Worm (Caenorhabditis elegans) whole organism, L4/young adult: ENCODE measurements around the gene C07D10.1.

ENCODE experiments used
- W03F9.2 ChIP-seq: fragments of 150-350 bp; optimal IDR thresholded peaks from 2 replicates; lab custom pipeline; 2014; ENCODE audit warnings: missing biosample characterization, missing genetic modification characterization
- him-1 ChIP-seq: sonication (generic microtip); optimal IDR thresholded peaks from 2 replicates; lab custom pipeline; 2016; ENCODE audit warnings: missing genotype, missing genetic modification reagents, missing genetic modification characterization, missing compliant biosample characterization

ce11 chrII:7405262-7405661 lies 6.5 kb downstream of the C07D10.1 start:
- TF ChIP-seq him-1 (tag; lab: Kevin White, UChicago): no peak
- TF ChIP-seq W03F9.2 (tag; lab: Kevin White, UChicago): no peak
